Worm (Caenorhabditis elegans) whole organism, early embryonic: ENCODE measurements around the gene npp-21.

Experiments
- B0310.2 ChIP-seq: sonication (generic microtip); optimal IDR thresholded peaks from 2 replicates; lab custom pipeline; 2016; ENCODE audit warnings: mild to moderate bottlenecking, missing genetic modification characterization, missing compliant biosample characterization
- F13C5.2 ChIP-seq: sonication (generic microtip); optimal IDR thresholded peaks from 2 replicates; lab custom pipeline; 2017; ENCODE audit warnings: mild to moderate bottlenecking, missing genetic modification characterization, inconsistent platforms, missing compliant biosample characterization
- aly-1 ChIP-seq: sonication (generic microtip); optimal IDR thresholded peaks from 2 replicates; lab custom pipeline; 2016; ENCODE audit warnings: missing genetic modification characterization, missing compliant biosample characterization
- ama-1 ChIP-seq: fragments of 150-350 bp; optimal IDR thresholded peaks from 2 replicates; lab custom pipeline; 2014
- ceh-13 ChIP-seq: fragments of 200-800 bp; sonication (Bioruptor generic); optimal IDR thresholded peaks from 2 replicates; lab custom pipeline; 2018; ENCODE audit warnings: mild to moderate bottlenecking, missing genetic modification characterization, missing compliant biosample characterization
- ceh-36 ChIP-seq: sonication (generic microtip); optimal IDR thresholded peaks from 2 replicates; lab custom pipeline; 2016; ENCODE audit warnings: missing genetic modification characterization, inconsistent platforms, missing compliant biosample characterization
- ets-7 ChIP-seq: sonication (generic microtip); optimal IDR thresholded peaks from 2 replicates; lab custom pipeline; 2016; ENCODE audit warnings: missing genotype, missing genetic modification characterization, missing compliant biosample characterization
- flt-1 ChIP-seq: fragments of 200-800 bp; sonication (Bioruptor generic); IDR thresholded peaks from 2 replicates; pipeline ENCODE4 v1.3.6; 2022; ENCODE audit warnings: missing genetic modification characterization, missing compliant biosample characterization
- hmbx-1 ChIP-seq: sonication (generic microtip); optimal IDR thresholded peaks from 2 replicates; lab custom pipeline; 2016; ENCODE audit warnings: mild to moderate bottlenecking, missing genetic modification characterization, missing compliant biosample characterization
- tbx-11 ChIP-seq: fragments of 200-800 bp; sonication (Bioruptor generic); IDR thresholded peaks from 2 replicates; pipeline ENCODE4 v1.3.6; 2022; ENCODE audit warnings: missing genetic modification characterization, missing compliant biosample characterization
- tbx-37 ChIP-seq: fragments of 200-800 bp; sonication (Bioruptor generic); conservative IDR thresholded peaks from 2 replicates; pipeline ENCODE4 v1.3.6; 2022; ENCODE audit warnings: missing genetic modification reagents, missing genetic modification characterization, missing compliant biosample characterization
- tra-4 ChIP-seq: sonication (generic microtip); optimal IDR thresholded peaks from 2 replicates; lab custom pipeline; 2017; ENCODE audit warnings: missing genetic modification characterization, missing compliant biosample characterization

DNA sequence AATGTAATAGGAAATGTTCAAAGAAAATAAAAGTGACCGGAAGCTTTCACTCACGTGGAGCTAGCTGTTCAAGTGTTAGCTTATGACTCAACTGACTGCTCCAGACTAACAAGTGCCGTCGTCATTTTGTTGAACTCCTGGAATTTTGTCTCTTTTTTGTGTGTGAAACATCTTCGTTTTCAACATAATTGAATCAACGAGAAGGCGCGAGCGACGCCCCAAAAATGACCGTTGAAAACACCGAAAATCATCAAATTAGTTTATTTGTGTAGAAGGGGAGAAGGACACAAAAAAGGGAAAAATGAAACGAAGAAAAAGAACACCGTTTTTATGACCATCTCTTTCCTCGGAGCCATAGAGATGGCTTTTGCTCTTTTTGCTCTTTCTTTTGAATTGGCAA, 44.0 kb upstream of the npp-21 start, which contains the start of gene ZK1290.14:
- TF ChIP-seq tbx-11 (no peak), aly-1 (tag; lab: Kevin White, UChicago) (no peak), ama-1 (lab: Kevin White, UChicago) (no peak), tra-4 (tag; lab: Kevin White, UChicago) (no peak), hmbx-1 (no peak), ceh-36 (tag; lab: Kevin White, UChicago) (no peak), F13C5.2 (tag; lab: Kevin White, UChicago) (no peak), B0310.2 (tag; lab: Kevin White, UChicago) (no peak), flt-1 (GFP tag; lab: Robert Waterston, UW) (no peak), ets-7 (tag; lab: Kevin White, UChicago) (no peak), tbx-37 (GFP tag; lab: Robert Waterston, UW) (no peak), ceh-13 (GFP tag; lab: Kevin White, UChicago) (no peak)
